Worm (Caenorhabditis elegans) whole organism, late embryonic: ENCODE data around the gene ndc-80.

Experiments used
- Y22D7AL.16 ChIP-seq: sonication (generic microtip); optimal IDR thresholded peaks from 2 replicates; lab custom pipeline; 2016; ENCODE audit warnings: missing genetic modification characterization, missing compliant biosample characterization
- ahr-1 ChIP-seq: sonication (generic microtip); optimal IDR thresholded peaks from 2 replicates; lab custom pipeline; 2016; ENCODE audit warnings: missing genetic modification characterization, missing compliant biosample characterization
- ama-1 ChIP-seq: fragments of 150-350 bp; optimal IDR thresholded peaks from 2 replicates; lab custom pipeline; 2014
- pat-9 ChIP-seq: fragments of 200-800 bp; sonication (Bioruptor generic); optimal IDR thresholded peaks from 2 replicates; lab custom pipeline; 2018; ENCODE audit warnings: mild to moderate bottlenecking, missing genetic modification characterization, moderate library complexity, missing compliant biosample characterization
- ref-2 ChIP-seq: sonication (generic microtip); optimal IDR thresholded peaks from 2 replicates; lab custom pipeline; 2016; ENCODE audit warnings: missing genetic modification characterization, missing compliant biosample characterization
- sox-2 ChIP-seq: fragments of 200-800 bp; sonication (Bioruptor generic); IDR thresholded peaks from 2 replicates; pipeline ENCODE4 v1.3.6; 2022; ENCODE audit warnings: missing genetic modification reagents, missing genetic modification characterization, missing compliant biosample characterization
- tbx-2 ChIP-seq: sonication (generic microtip); optimal IDR thresholded peaks from 2 replicates; lab custom pipeline; 2016; ENCODE audit warnings: missing genetic modification characterization, missing compliant biosample characterization
- ttx-3 ChIP-seq: sonication (generic microtip); optimal IDR thresholded peaks from 2 replicates; lab custom pipeline; 2016; ENCODE audit warnings: missing genetic modification reagents, missing genetic modification characterization, missing compliant biosample characterization
- unc-55 ChIP-seq: sonication (generic microtip); optimal IDR thresholded peaks from 2 replicates; lab custom pipeline; 2017; ENCODE audit warnings: missing biosample characterization, missing genetic modification reagents, missing genetic modification characterization

DNA sequence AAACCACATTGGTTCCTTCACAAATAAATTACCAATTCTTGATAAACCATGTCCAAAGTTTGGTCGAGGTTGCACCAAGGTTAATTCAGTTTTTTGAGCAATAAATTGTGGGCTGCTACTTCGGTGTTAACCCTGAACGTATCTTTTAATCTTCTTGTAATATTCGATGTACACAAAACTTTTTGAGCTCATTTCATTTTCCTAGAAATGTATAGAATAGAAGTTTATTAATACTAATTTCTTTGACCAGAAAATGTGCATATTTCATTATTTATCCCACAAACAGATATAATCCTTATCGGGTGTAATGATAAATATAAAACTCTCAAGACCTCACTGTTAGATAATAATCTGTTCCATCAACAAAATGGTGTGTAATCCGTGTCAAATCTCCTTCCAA lies 22.0 kb upstream of the ndc-80 start:
- TF ChIP-seq sox-2 (GFP tag; lab: Robert Waterston, UW), result no peak
- no peak for TF ChIP-seq unc-55
- TF ChIP-seq pat-9 (tag; lab: Kevin White, UChicago), result no peak
- no peak for TF ChIP-seq Y22D7AL.16 (tag; lab: Kevin White, UChicago)
- TF ChIP-seq ama-1 (lab: Kevin White, UChicago), result no peak
- no peak for TF ChIP-seq ref-2 (tag; lab: Kevin White, UChicago)
- TF ChIP-seq ahr-1 (tag; lab: Kevin White, UChicago), result no peak
- TF ChIP-seq ttx-3 (tag; lab: Kevin White, UChicago), result no peak
- TF ChIP-seq tbx-2, result no peak
